Worm (Caenorhabditis elegans): ENCODE measurements around the gene max-1.

DNA sequence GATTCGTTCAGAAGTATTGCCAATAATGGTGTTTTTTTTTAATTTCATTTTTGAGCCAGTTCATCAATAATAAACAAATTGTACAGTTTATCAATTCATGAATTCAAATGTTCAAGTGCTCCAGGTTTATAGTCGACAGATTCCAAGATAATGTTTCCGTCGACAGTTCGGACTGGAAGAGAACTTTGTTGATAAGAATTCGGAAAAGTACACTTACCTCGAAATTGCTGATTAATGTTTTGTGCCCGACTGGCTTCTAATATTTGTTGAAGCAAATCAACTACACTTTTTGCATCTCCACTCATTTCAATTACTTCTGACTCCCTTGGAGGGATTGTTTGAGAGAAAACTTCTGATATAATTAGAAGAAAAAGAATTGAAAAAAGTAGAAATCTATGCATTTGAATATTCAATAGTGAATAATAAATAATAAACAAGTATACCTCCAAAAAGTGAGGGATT lies 70.8 kb downstream of the max-1 start, which contains the start of gene W07G4.8:
- TF ChIP-seq ztf-22 (GFP tag; optimal IDR thresholded peaks at IDR 0.05) (no peak), xnd-1 (tag; optimal IDR thresholded peaks at IDR 0.05) (no peak), C06A6.2 (GFP tag; conservative IDR thresholded peaks at IDR 0.05) (no peak), zim-3 (tag; optimal IDR thresholded peaks at IDR 0.05) (no peak), hlh-12 (tag; optimal IDR thresholded peaks at IDR 0.05) (no peak), sptf-2 (GFP tag; optimal IDR thresholded peaks at IDR 0.05) (no peak)

Data from whole organism, young adult.